Worm (Caenorhabditis elegans) whole organism, L4 larva: Measurements from ENCODE around the gene clec-175.

Experiments used
- R02D3.7 ChIP-seq: fragments of 150-350 bp; sonication (generic microtip); optimal IDR thresholded peaks from 3 replicates; lab custom pipeline; 2014; ENCODE audit warnings: missing biosample characterization, missing genetic modification characterization
- T26A8.4 ChIP-seq: fragments of 200-800 bp; sonication (Bioruptor generic); IDR thresholded peaks from 2 replicates; pipeline ENCODE4 v1.3.6; 2022; ENCODE audit warnings: missing genetic modification characterization, missing compliant biosample characterization
- ZK337.2 ChIP-seq: fragments of 200-800 bp; sonication (Bioruptor generic); IDR thresholded peaks from 2 replicates; pipeline ENCODE4 v1.3.6; 2022; ENCODE audit warnings: missing genetic modification reagents, missing genetic modification characterization, missing compliant biosample characterization
- ZK546.5 ChIP-seq, 2 experiments: sonication (generic microtip); optimal IDR thresholded peaks; 2 replicates each; lab custom pipeline; 2017; ENCODE audit warnings: missing biosample characterization in 2 of 2, missing genetic modification characterization in 2 of 2
- aha-1 ChIP-seq: fragments of 150-350 bp; peaks from one replicate; lab custom pipeline; 2014; ENCODE audit warnings: missing biosample characterization, missing genetic modification characterization
- ceh-28 ChIP-seq: fragments of 150-350 bp; optimal IDR thresholded peaks from 2 replicates; lab custom pipeline; 2014; ENCODE audit warnings: missing biosample characterization, missing genetic modification reagents, missing genetic modification characterization
- ceh-82 ChIP-seq: sonication (generic microtip); optimal IDR thresholded peaks from 2 replicates; lab custom pipeline; 2017; ENCODE audit warnings: missing biosample characterization, missing genetic modification characterization
- cey-2 ChIP-seq: sonication (generic microtip); optimal IDR thresholded peaks from 3 replicates; lab custom pipeline; 2017; ENCODE audit warnings: missing genetic modification characterization, mild to moderate bottlenecking, missing compliant biosample characterization, antibody characterized with exemption, borderline replicate concordance; ENCODE audit not compliant: insufficient read depth
- ctbp-1 ChIP-seq: fragments of 200-800 bp; sonication (Bioruptor generic); IDR thresholded peaks from 2 replicates; pipeline ENCODE4 v1.3.6; 2022; ENCODE audit warnings: missing genetic modification reagents, missing genetic modification characterization, missing compliant biosample characterization
- daf-16 ChIP-seq, 3 experiments: sonication (generic microtip); optimal IDR thresholded peaks; 2 replicates each; lab custom pipeline; 2016 to 2017; ENCODE audit warnings: missing genetic modification characterization in 3 of 3, missing genetic modification reagents in 3 of 3, mild to moderate bottlenecking in 2 of 3, missing compliant biosample characterization in 2 of 3, missing biosample characterization in 1 of 3, moderate library complexity in 1 of 3
- dmd-9 ChIP-seq: fragments of 200-800 bp; sonication (Bioruptor generic); IDR thresholded peaks from 2 replicates; pipeline ENCODE4 v1.3.6; 2022; ENCODE audit warnings: missing genetic modification reagents, missing genetic modification characterization, missing compliant biosample characterization
- egl-43 ChIP-seq: fragments of 200-800 bp; sonication (Bioruptor generic); IDR thresholded peaks from 2 replicates; pipeline ENCODE4 v1.3.6; 2022; ENCODE audit warnings: missing genetic modification reagents, missing genetic modification characterization, missing compliant biosample characterization
- fkh-10 ChIP-seq: fragments of 150-350 bp; optimal IDR thresholded peaks from 2 replicates; lab custom pipeline; 2014; ENCODE audit warnings: missing biosample characterization, missing genetic modification reagents, missing genetic modification characterization
- fos-1 ChIP-seq: fragments of 150-350 bp; optimal IDR thresholded peaks from 2 replicates; lab custom pipeline; 2014; ENCODE audit warnings: missing biosample characterization, missing genetic modification characterization
- gei-8 ChIP-seq: fragments of 200-800 bp; sonication (Bioruptor generic); optimal IDR thresholded peaks from 2 replicates; lab custom pipeline; 2018; ENCODE audit warnings: mild to moderate bottlenecking, missing genetic modification characterization, missing compliant biosample characterization
- hlh-11 ChIP-seq: fragments of 200-800 bp; sonication (Bioruptor generic); optimal IDR thresholded peaks from 2 replicates; lab custom pipeline; 2018; ENCODE audit warnings: mild to moderate bottlenecking, missing genetic modification characterization, missing compliant biosample characterization
- hlh-30 ChIP-seq: sonication (generic microtip); optimal IDR thresholded peaks from 2 replicates; lab custom pipeline; 2017; ENCODE audit warnings: antibody characterized with exemption, mild to moderate bottlenecking, missing genetic modification characterization, missing compliant biosample characterization; ENCODE audit not compliant: insufficient read depth
- hmg-1.1 ChIP-seq: fragments of 200-800 bp; sonication (Bioruptor generic); IDR thresholded peaks from 2 replicates; pipeline ENCODE4 v1.3.6; 2022; ENCODE audit warnings: missing genetic modification reagents, missing genetic modification characterization, missing compliant biosample characterization
- jun-1 ChIP-seq: fragments of 150-350 bp; optimal IDR thresholded peaks from 2 replicates; lab custom pipeline; 2014; ENCODE audit warnings: missing biosample characterization, missing genetic modification reagents, missing genetic modification characterization
- lim-7 ChIP-seq: fragments of 200-800 bp; sonication (Bioruptor generic); IDR thresholded peaks from 2 replicates; pipeline ENCODE4 v1.3.6; 2022; ENCODE audit warnings: missing genetic modification characterization, missing compliant biosample characterization
- lin-1 ChIP-seq: fragments of 200-800 bp; sonication (Bioruptor generic); IDR thresholded peaks from 2 replicates; pipeline ENCODE4 v1.3.6; 2022; ENCODE audit warnings: missing genetic modification reagents, missing genetic modification characterization, missing compliant biosample characterization
- lin-38 ChIP-seq: fragments of 200-800 bp; sonication (Bioruptor generic); IDR thresholded peaks from 2 replicates; pipeline ENCODE4 v1.3.6; 2022; ENCODE audit warnings: missing genetic modification reagents, missing genetic modification characterization, missing compliant biosample characterization
- lsy-2 ChIP-seq, 2 experiments: fragments of 150-350 bp in 1 of 2; sonication (generic microtip) in 1 of 2; optimal IDR thresholded peaks; 2 replicates each; lab custom pipeline; 2014 to 2017; ENCODE audit warnings: missing biosample characterization in 2 of 2, missing genetic modification characterization in 2 of 2
- mdl-1 ChIP-seq, 2 experiments: fragments of 150-350 bp in 1 of 2; sonication (generic microtip) in 1 of 2; optimal IDR thresholded peaks; 2 replicates each; lab custom pipeline; 2014 to 2017; ENCODE audit warnings: missing biosample characterization in 2 of 2, missing genetic modification characterization in 2 of 2
- mep-1 ChIP-seq: fragments of 150-350 bp; sonication (generic microtip); optimal IDR thresholded peaks from 3 replicates; lab custom pipeline; 2014; ENCODE audit warnings: missing biosample characterization, missing genetic modification characterization
- mes-2 ChIP-seq: sonication (generic microtip); optimal IDR thresholded peaks from 2 replicates; lab custom pipeline; 2016; ENCODE audit warnings: missing genotype, mild to moderate bottlenecking, missing genetic modification characterization, missing compliant biosample characterization; ENCODE audit not compliant: poor library complexity, severe bottlenecking
- mxl-3 ChIP-seq: fragments of 200-800 bp; sonication (Bioruptor generic); optimal IDR thresholded peaks from 2 replicates; lab custom pipeline; 2018; ENCODE audit warnings: mild to moderate bottlenecking, missing genetic modification characterization, missing compliant biosample characterization
- nhr-102 ChIP-seq: sonication (generic microtip); optimal IDR thresholded peaks from 2 replicates; lab custom pipeline; 2016; ENCODE audit warnings: mild to moderate bottlenecking, missing genetic modification characterization, moderate library complexity, missing compliant biosample characterization
- nhr-111 ChIP-seq: fragments of 200-800 bp; sonication (Bioruptor generic); optimal IDR thresholded peaks from 2 replicates; lab custom pipeline; 2018; ENCODE audit warnings: mild to moderate bottlenecking, missing genetic modification characterization, missing compliant biosample characterization
- nhr-237 ChIP-seq: sonication (generic microtip); optimal IDR thresholded peaks from 2 replicates; lab custom pipeline; 2017; ENCODE audit warnings: missing biosample characterization, missing genetic modification characterization
- nhr-25 ChIP-seq: sonication (generic microtip); optimal IDR thresholded peaks from 2 replicates; lab custom pipeline; 2017; ENCODE audit warnings: missing genetic modification characterization, mild to moderate bottlenecking, missing compliant biosample characterization, antibody characterized with exemption, moderate library complexity, borderline replicate concordance; ENCODE audit not compliant: insufficient read depth
- nhr-6 ChIP-seq: fragments of 150-350 bp; optimal IDR thresholded peaks from 2 replicates; lab custom pipeline; 2014; ENCODE audit warnings: missing biosample characterization, missing genetic modification characterization
- pha-4 ChIP-seq, 2 experiments: fragments of 150-350 bp in 1 of 2; fragments of 200-800 bp in 1 of 2; sonication (Bioruptor generic) in 1 of 2; IDR thresholded peaks in 1 of 2; optimal IDR thresholded peaks in 1 of 2; 2 replicates each; pipeline versions ENCODE4 v1.3.6 to Lab custom; 2014 to 2022; ENCODE audit warnings: missing genetic modification characterization in 2 of 2, missing genetic modification reagents in 2 of 2, missing biosample characterization in 1 of 2, missing compliant biosample characterization in 1 of 2
- pqm-1 ChIP-seq: sonication (generic microtip); optimal IDR thresholded peaks from 2 replicates; lab custom pipeline; 2017; ENCODE audit warnings: missing biosample characterization, missing genetic modification characterization
- rbr-2 ChIP-seq: sonication (generic microtip); optimal IDR thresholded peaks from 2 replicates; lab custom pipeline; 2016; ENCODE audit warnings: missing genotype, missing genetic modification characterization, missing compliant biosample characterization
- set-16 ChIP-seq: fragments of 200-800 bp; sonication (Bioruptor generic); IDR thresholded peaks from 2 replicates; pipeline ENCODE4 v1.3.6; 2022; ENCODE audit warnings: missing genetic modification reagents, missing genetic modification characterization, missing compliant biosample characterization
- snpc-4 ChIP-seq: fragments of 150-350 bp; optimal IDR thresholded peaks from 2 replicates; lab custom pipeline; 2014; ENCODE audit warnings: missing biosample characterization, missing genetic modification characterization
- spr-3 ChIP-seq: fragments of 200-800 bp; sonication (Bioruptor generic); optimal IDR thresholded peaks from 2 replicates; lab custom pipeline; 2018; ENCODE audit warnings: mild to moderate bottlenecking, missing genetic modification characterization, missing compliant biosample characterization
- zip-11 ChIP-seq: fragments of 200-800 bp; sonication (Bioruptor generic); IDR thresholded peaks from 2 replicates; pipeline ENCODE4 v1.3.6; 2022; ENCODE audit warnings: missing genetic modification characterization, missing compliant biosample characterization

Gene clec-175

ce11 chrIV:4397111-4397510 is 25.0 kb upstream of the clec-175 start (continued):
- no peak for TF ChIP-seq nhr-6 (tag; lab: Kevin White, UChicago)
- no peak for TF ChIP-seq rbr-2 (tag; lab: Kevin White, UChicago)
- no peak for TF ChIP-seq fkh-10 (GFP tag; lab: Kevin White, UChicago)
- TF ChIP-seq mdl-1 (tag; optimal IDR thresholded peaks at IDR 0.05; lab: Kevin White, UChicago), result no peak
- TF ChIP-seq zip-11 (GFP tag; lab: Robert Waterston, UW), result no peak
- TF ChIP-seq cey-2 (tag; lab: Kevin White, UChicago), result no peak
- no peak for TF ChIP-seq ZK546.5 (tag; optimal IDR thresholded peaks at IDR 0.05; lab: Kevin White, UChicago)
- TF ChIP-seq ceh-82 (tag; lab: Kevin White, UChicago), result no peak
- TF ChIP-seq spr-3, result no peak
- no peak for TF ChIP-seq daf-16 (GFP tag; optimal IDR thresholded peaks at IDR 0.05; lab: Kevin White, UChicago)
- peak; percentile 76 for TF ChIP-seq daf-16 (tag; optimal IDR thresholded peaks at IDR 0.05; lab: Kevin White, UChicago)
- TF ChIP-seq ctbp-1 (GFP tag; lab: Robert Waterston, UW), result no peak
- no peak for TF ChIP-seq nhr-102
- TF ChIP-seq nhr-111 (GFP tag; lab: Kevin White, UChicago), result no peak
- no peak for TF ChIP-seq nhr-237 (tag; lab: Kevin White, UChicago)
- TF ChIP-seq T26A8.4 (GFP tag; lab: Robert Waterston, UW), result no peak
- TF ChIP-seq lsy-2 (tag; optimal IDR thresholded peaks at IDR 0.05; lab: Kevin White, UChicago), result peak in 1 of 2 experiments; percentile 16
- TF ChIP-seq nhr-25 (tag; lab: Kevin White, UChicago), result no peak

- TF ChIP-seq mdl-1 (tag; optimal IDR thresholded peaks at IDR 0.05; lab: Kevin White, UChicago), result no peak
- TF ChIP-seq snpc-4, result no peak
- no peak for TF ChIP-seq dmd-9 (GFP tag; lab: Robert Waterston, UW)
- TF ChIP-seq pqm-1, result no peak
- TF ChIP-seq R02D3.7 (tag; lab: Kevin White, UChicago), result no peak
- no peak for TF ChIP-seq gei-8
- TF ChIP-seq aha-1 (tag; lab: Kevin White, UChicago), result peak; percentile 24
These were observed 24.5 kb upstream of the clec-175 start for ce11 chrIV:4397586-4397985.

ce11 chrIV:4398420-4398819 is 23.7 kb upstream of the clec-175 start:
- peak; percentile 39 for TF ChIP-seq mep-1 (tag; lab: Kevin White, UChicago)
- no peak for TF ChIP-seq ZK337.2 (GFP tag; lab: Robert Waterston, UW)
- no peak for TF ChIP-seq lsy-2 (tag; optimal IDR thresholded peaks at IDR 0.05; lab: Kevin White, UChicago)
- TF ChIP-seq mxl-3 (GFP tag; lab: Kevin White, UChicago), result peak; percentile 68
- TF ChIP-seq set-16 (GFP tag; lab: Robert Waterston, UW), result peak; percentile 64
- TF ChIP-seq mdl-1 (tag; optimal IDR thresholded peaks at IDR 0.05; lab: Kevin White, UChicago), result peak in 1 of 2 experiments; percentile 52
- TF ChIP-seq pha-4 (GFP tag; IDR thresholded peaks at IDR 0.05; lab: Robert Waterston, UW), result 0 out of 2 replicates have a peak, but pooled peaks have one; percentile 14
- TF ChIP-seq pha-4 (tag; optimal IDR thresholded peaks at IDR 0.05; lab: Kevin White, UChicago), result no peak
- peak; percentile 16; the same call in 1 of the 2 replicates for TF ChIP-seq lin-1 (GFP tag; lab: Robert Waterston, UW)
- peak; percentile 59 for TF ChIP-seq hlh-11 (tag; lab: Kevin White, UChicago)
- peak; percentile 22; the same call in 1 of the 2 replicates for TF ChIP-seq lin-38
- peak; percentile 47 for TF ChIP-seq aha-1 (tag; lab: Kevin White, UChicago)
- TF ChIP-seq ceh-28 (tag; lab: Kevin White, UChicago), result no peak
- peak; percentile 2 for TF ChIP-seq mes-2 (tag; lab: Kevin White, UChicago)
- TF ChIP-seq hlh-30 (tag; lab: Kevin White, UChicago), result peak; percentile 2
- TF ChIP-seq fos-1 (tag; lab: Kevin White, UChicago), result no peak
- TF ChIP-seq jun-1 (tag; lab: Kevin White, UChicago), result no peak
- TF ChIP-seq egl-43 (GFP tag; lab: Robert Waterston, UW), result peak; percentile 37; the same call in 1 of the 2 replicates
- no peak for TF ChIP-seq lim-7 (GFP tag; lab: Robert Waterston, UW)
- peak; percentile 46 for TF ChIP-seq hmg-1.1
